Fruit fly (Drosophila melanogaster) whole organism: Measurements from ENCODE around the gene Grip163.

Experiments
- CG8478 ChIP-seq: fragments of >200 bp; optimal IDR thresholded peaks from 2 replicates; lab custom pipeline; 2018; ENCODE audit warnings: inconsistent platforms
- EcR ChIP-seq, 2 experiments: fragments of >200 bp; optimal IDR thresholded peaks; 2 replicates each; lab custom pipeline; 2017; ENCODE audit warnings: missing biosample characterization in 2 of 2, missing genetic modification characterization in 2 of 2, missing genetic modification reagents in 2 of 2
- psq ChIP-seq: fragments of >200 bp; optimal IDR thresholded peaks from 2 replicates; lab custom pipeline; 2017

- TF ChIP-seq CG8478 (lab: Kevin White, UChicago), result no peak
- TF ChIP-seq psq (lab: Kevin White, UChicago), result no peak
- no peak for TF ChIP-seq EcR (GFP tag; optimal IDR thresholded peaks at IDR 0.05; lab: Kevin White, UChicago)
Measured at dm6 chr3L:11997959-11998358, at the start of gene Grip163.
